Worm (Caenorhabditis elegans) whole organism, L4 larva: ENCODE measurements around the gene T04C12.7.

ENCODE experiments used
- F10B5.3 ChIP-seq: sonication (generic microtip); optimal IDR thresholded peaks from 2 replicates; lab custom pipeline; 2016; ENCODE audit warnings: mild to moderate bottlenecking, missing genetic modification characterization, missing compliant biosample characterization
- F37D6.2 ChIP-seq: sonication (generic microtip); optimal IDR thresholded peaks from 2 replicates; lab custom pipeline; 2016; ENCODE audit warnings: mild to moderate bottlenecking, missing genetic modification characterization, missing compliant biosample characterization
- F44E2.7 ChIP-seq: fragments of 200-800 bp; sonication (Bioruptor generic); IDR thresholded peaks from 2 replicates; pipeline ENCODE4 v2.1.2; 2022; ENCODE audit warnings: missing genetic modification characterization, missing compliant biosample characterization
- F49E8.2 ChIP-seq: sonication (generic microtip); optimal IDR thresholded peaks from 2 replicates; lab custom pipeline; 2016; ENCODE audit warnings: missing compliant biosample characterization, mild to moderate bottlenecking, missing genetic modification characterization, borderline replicate concordance
- T20F7.1 ChIP-seq: fragments of 200-800 bp; sonication (Bioruptor generic); optimal IDR thresholded peaks from 2 replicates; lab custom pipeline; 2018; ENCODE audit warnings: mild to moderate bottlenecking, missing genetic modification characterization, missing compliant biosample characterization
- Y105C5A.15 ChIP-seq: fragments of 200-800 bp; sonication (Bioruptor generic); IDR thresholded peaks from 2 replicates; pipeline ENCODE4 v1.3.6; 2022; ENCODE audit warnings: missing genetic modification characterization, missing compliant biosample characterization
- Y48G9A.11 ChIP-seq: fragments of 200-800 bp; sonication (Bioruptor generic); IDR thresholded peaks from 2 replicates; pipeline ENCODE4 v1.3.6; 2022; ENCODE audit warnings: missing genetic modification reagents, missing genetic modification characterization, missing compliant biosample characterization
- Y5F2A.4 ChIP-seq: fragments of 200-800 bp; sonication (Bioruptor generic); optimal IDR thresholded peaks from 2 replicates; lab custom pipeline; 2018; ENCODE audit warnings: mild to moderate bottlenecking, missing genetic modification characterization, missing compliant biosample characterization
- ZK337.2 ChIP-seq: fragments of 200-800 bp; sonication (Bioruptor generic); IDR thresholded peaks from 2 replicates; pipeline ENCODE4 v1.3.6; 2022; ENCODE audit warnings: missing genetic modification reagents, missing genetic modification characterization, missing compliant biosample characterization
- aha-1 ChIP-seq: fragments of 150-350 bp; peaks from one replicate; lab custom pipeline; 2014; ENCODE audit warnings: missing biosample characterization, missing genetic modification characterization
- arid-1 ChIP-seq: fragments of 200-800 bp; sonication (Bioruptor generic); conservative IDR thresholded peaks from 2 replicates; pipeline ENCODE4 v1.3.6; 2022; ENCODE audit warnings: missing genetic modification reagents, missing genetic modification characterization, missing compliant biosample characterization
- attf-4 ChIP-seq: sonication (generic microtip); optimal IDR thresholded peaks from 3 replicates; lab custom pipeline; 2017; ENCODE audit warnings: missing biosample characterization, missing genetic modification characterization
- ceh-28 ChIP-seq: fragments of 150-350 bp; optimal IDR thresholded peaks from 2 replicates; lab custom pipeline; 2014; ENCODE audit warnings: missing biosample characterization, missing genetic modification reagents, missing genetic modification characterization
- ceh-32 ChIP-seq: sonication (generic microtip); optimal IDR thresholded peaks from 2 replicates; lab custom pipeline; 2016; ENCODE audit warnings: mild to moderate bottlenecking, missing genetic modification characterization, missing compliant biosample characterization; ENCODE audit not compliant: poor library complexity
- ceh-44 ChIP-seq: fragments of 200-800 bp; sonication (Bioruptor generic); IDR thresholded peaks from 2 replicates; pipeline ENCODE4 v1.3.6; 2022; ENCODE audit warnings: missing genetic modification reagents, missing genetic modification characterization, missing compliant biosample characterization
- daf-8 ChIP-seq: fragments of 200-800 bp; sonication (Bioruptor generic); IDR thresholded peaks from 2 replicates; pipeline ENCODE4 v1.3.6; 2022; ENCODE audit warnings: missing genetic modification characterization, missing compliant biosample characterization
- dmd-8 ChIP-seq: fragments of 200-800 bp; sonication (Bioruptor generic); IDR thresholded peaks from 2 replicates; pipeline ENCODE4 v1.3.6; 2022; ENCODE audit warnings: missing genetic modification characterization, missing compliant biosample characterization
- dpl-1 ChIP-seq: fragments of 150-350 bp; optimal IDR thresholded peaks from 2 replicates; lab custom pipeline; 2014; ENCODE audit warnings: missing biosample characterization, missing genetic modification reagents, missing genetic modification characterization
- dve-1 ChIP-seq: sonication (generic microtip); optimal IDR thresholded peaks from 2 replicates; lab custom pipeline; 2017; ENCODE audit warnings: antibody characterized with exemption, mild to moderate bottlenecking, missing genetic modification characterization, missing compliant biosample characterization; ENCODE audit not compliant: insufficient read depth
- egl-43 ChIP-seq: fragments of 200-800 bp; sonication (Bioruptor generic); IDR thresholded peaks from 2 replicates; pipeline ENCODE4 v1.3.6; 2022; ENCODE audit warnings: missing genetic modification reagents, missing genetic modification characterization, missing compliant biosample characterization
- hif-1 ChIP-seq, 2 experiments: sonication (generic microtip); optimal IDR thresholded peaks; 2 replicates each; lab custom pipeline; 2016 to 2017; ENCODE audit warnings: missing compliant biosample characterization in 2 of 2, missing genetic modification characterization in 2 of 2, missing genetic modification reagents in 2 of 2, missing genotype in 2 of 2, mild to moderate bottlenecking in 1 of 2
- hmg-1.1 ChIP-seq: fragments of 200-800 bp; sonication (Bioruptor generic); IDR thresholded peaks from 2 replicates; pipeline ENCODE4 v1.3.6; 2022; ENCODE audit warnings: missing genetic modification reagents, missing genetic modification characterization, missing compliant biosample characterization
- lim-7 ChIP-seq: fragments of 200-800 bp; sonication (Bioruptor generic); IDR thresholded peaks from 2 replicates; pipeline ENCODE4 v1.3.6; 2022; ENCODE audit warnings: missing genetic modification characterization, missing compliant biosample characterization
- lin-1 ChIP-seq: fragments of 200-800 bp; sonication (Bioruptor generic); IDR thresholded peaks from 2 replicates; pipeline ENCODE4 v1.3.6; 2022; ENCODE audit warnings: missing genetic modification reagents, missing genetic modification characterization, missing compliant biosample characterization
- lin-13 ChIP-seq: fragments of 150-350 bp; optimal IDR thresholded peaks from 2 replicates; lab custom pipeline; 2014; ENCODE audit warnings: missing biosample characterization, missing genetic modification reagents, missing genetic modification characterization
- lin-15B ChIP-seq: fragments of 150-350 bp; sonication (generic microtip); optimal IDR thresholded peaks from 3 replicates; lab custom pipeline; 2014; ENCODE audit warnings: missing biosample characterization, missing genetic modification characterization
- lin-29 ChIP-seq: fragments of 200-800 bp; sonication (Bioruptor generic); IDR thresholded peaks from 2 replicates; pipeline ENCODE4 v1.3.6; 2022; ENCODE audit warnings: missing genetic modification reagents, missing genetic modification characterization, missing compliant biosample characterization
- lin-38 ChIP-seq: fragments of 200-800 bp; sonication (Bioruptor generic); IDR thresholded peaks from 2 replicates; pipeline ENCODE4 v1.3.6; 2022; ENCODE audit warnings: missing genetic modification reagents, missing genetic modification characterization, missing compliant biosample characterization
- lin-39 ChIP-seq: fragments of 150-350 bp; optimal IDR thresholded peaks from 2 replicates; lab custom pipeline; 2014; ENCODE audit warnings: missing biosample characterization, missing genetic modification reagents, missing genetic modification characterization
- lir-3 ChIP-seq: sonication (generic microtip); optimal IDR thresholded peaks from 2 replicates; lab custom pipeline; 2016; ENCODE audit warnings: mild to moderate bottlenecking, missing genetic modification characterization, missing compliant biosample characterization
- mdt-29 ChIP-seq: fragments of 200-800 bp; sonication (Bioruptor generic); IDR thresholded peaks from 2 replicates; pipeline ENCODE4 v1.3.6; 2022; ENCODE audit warnings: missing genetic modification reagents, missing genetic modification characterization, missing compliant biosample characterization
- mes-2 ChIP-seq: sonication (generic microtip); optimal IDR thresholded peaks from 2 replicates; lab custom pipeline; 2016; ENCODE audit warnings: missing genotype, mild to moderate bottlenecking, missing genetic modification characterization, missing compliant biosample characterization; ENCODE audit not compliant: poor library complexity, severe bottlenecking
- mxl-2 ChIP-seq: fragments of 200-800 bp; sonication (Bioruptor generic); conservative IDR thresholded peaks from 2 replicates; pipeline ENCODE4 v1.3.6; 2022; ENCODE audit warnings: missing genetic modification reagents, missing genetic modification characterization, missing compliant biosample characterization
- nhr-25 ChIP-seq: sonication (generic microtip); optimal IDR thresholded peaks from 2 replicates; lab custom pipeline; 2017; ENCODE audit warnings: missing genetic modification characterization, mild to moderate bottlenecking, missing compliant biosample characterization, antibody characterized with exemption, moderate library complexity, borderline replicate concordance; ENCODE audit not compliant: insufficient read depth
- nhr-28 ChIP-seq: fragments of 150-350 bp; optimal IDR thresholded peaks from 2 replicates; lab custom pipeline; 2014; ENCODE audit warnings: missing biosample characterization, missing genetic modification characterization
- nhr-41 ChIP-seq: fragments of 200-800 bp; sonication (Bioruptor generic); IDR thresholded peaks from 2 replicates; pipeline ENCODE4 v1.3.6; 2022; ENCODE audit warnings: missing genetic modification reagents, missing genetic modification characterization, missing compliant biosample characterization
- nhr-76 ChIP-seq: fragments of 150-350 bp; optimal IDR thresholded peaks from 2 replicates; lab custom pipeline; 2014; ENCODE audit warnings: missing biosample characterization, missing genetic modification characterization
- nhr-77 ChIP-seq: fragments of 150-350 bp; optimal IDR thresholded peaks from 2 replicates; lab custom pipeline; 2014; ENCODE audit warnings: missing biosample characterization, missing genetic modification characterization
- php-3 ChIP-seq: fragments of 200-800 bp; sonication (Bioruptor generic); IDR thresholded peaks from 2 replicates; pipeline ENCODE4 v1.3.6; 2022; ENCODE audit warnings: missing genetic modification reagents, missing genetic modification characterization, missing compliant biosample characterization
- pqm-1 ChIP-seq: sonication (generic microtip); optimal IDR thresholded peaks from 2 replicates; lab custom pipeline; 2017; ENCODE audit warnings: missing biosample characterization, missing genetic modification characterization
- set-16 ChIP-seq: fragments of 200-800 bp; sonication (Bioruptor generic); IDR thresholded peaks from 2 replicates; pipeline ENCODE4 v1.3.6; 2022; ENCODE audit warnings: missing genetic modification reagents, missing genetic modification characterization, missing compliant biosample characterization
- tag-97 ChIP-seq: fragments of 200-800 bp; sonication (Bioruptor generic); IDR thresholded peaks from 2 replicates; pipeline ENCODE4 v1.3.6; 2022; ENCODE audit warnings: missing genetic modification characterization, missing compliant biosample characterization
- tra-1 ChIP-seq: fragments of 200-800 bp; sonication (Bioruptor generic); IDR thresholded peaks from 2 replicates; pipeline ENCODE4 v1.3.6; 2022; ENCODE audit warnings: missing genetic modification reagents, missing genetic modification characterization, missing compliant biosample characterization
- unc-130 ChIP-seq: sonication (generic microtip); optimal IDR thresholded peaks from 2 replicates; lab custom pipeline; 2016; ENCODE audit warnings: missing genetic modification reagents, missing genetic modification characterization, missing compliant biosample characterization
- unc-62 ChIP-seq, 3 experiments: fragments of 150-350 bp in 1 of 3; sonication (generic microtip); optimal IDR thresholded peaks in 2 of 3; peaks in 1 of 3; 1 replicate in 1 of 3; 2 replicates in 2 of 3; lab custom pipeline; 2014 to 2017; ENCODE audit warnings: missing biosample characterization in 3 of 3, missing genetic modification characterization in 3 of 3, missing genetic modification reagents in 3 of 3, missing genotype in 1 of 3
- zag-1 ChIP-seq: fragments of 150-350 bp; optimal IDR thresholded peaks from 2 replicates; lab custom pipeline; 2014; ENCODE audit warnings: missing biosample characterization, missing genetic modification characterization
- zip-11 ChIP-seq: fragments of 200-800 bp; sonication (Bioruptor generic); IDR thresholded peaks from 2 replicates; pipeline ENCODE4 v1.3.6; 2022; ENCODE audit warnings: missing genetic modification characterization, missing compliant biosample characterization
- zip-2 ChIP-seq: fragments of 150-350 bp; optimal IDR thresholded peaks from 2 replicates; lab custom pipeline; 2014; ENCODE audit warnings: missing biosample characterization, missing genetic modification characterization
- ztf-11 ChIP-seq: fragments of 150-350 bp; optimal IDR thresholded peaks from 2 replicates; lab custom pipeline; 2014; ENCODE audit warnings: missing biosample characterization, missing genetic modification characterization

T04C12.7 gene

DNA sequence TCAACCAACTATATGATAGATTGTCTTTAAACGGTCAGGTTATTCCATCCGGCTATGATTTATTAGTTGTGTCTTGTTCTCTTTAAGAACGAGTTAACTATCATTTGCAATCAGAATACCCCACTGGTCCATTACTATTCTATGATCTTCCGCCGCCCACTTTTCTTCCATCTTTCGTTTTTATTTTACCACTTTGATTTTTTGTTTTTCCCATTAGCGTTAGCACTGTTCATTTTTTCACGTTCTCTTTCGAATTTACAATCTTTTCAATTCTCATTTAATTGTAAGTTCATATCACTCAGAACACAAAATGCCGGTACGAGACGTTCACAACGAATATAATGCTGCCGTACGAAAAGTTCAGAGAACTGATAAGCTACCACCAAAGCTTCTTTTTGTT, at the start of gene T04C12.7:
Gene T04C12.7 (plus strand): TSS at position 301 of the 400 bp plus-strand sequence.
- TF ChIP-seq lin-15B (tag; lab: Kevin White, UChicago) (no peak), unc-62 (GFP tag; optimal IDR thresholded peaks at IDR 0.05 in 1 of 2; lab: Kevin White, UChicago) (peak in 1 of 2 experiments; percentile 58), unc-62 (tag; optimal IDR thresholded peaks at IDR 0.05; lab: Kevin White, UChicago) (no peak)

DNA sequence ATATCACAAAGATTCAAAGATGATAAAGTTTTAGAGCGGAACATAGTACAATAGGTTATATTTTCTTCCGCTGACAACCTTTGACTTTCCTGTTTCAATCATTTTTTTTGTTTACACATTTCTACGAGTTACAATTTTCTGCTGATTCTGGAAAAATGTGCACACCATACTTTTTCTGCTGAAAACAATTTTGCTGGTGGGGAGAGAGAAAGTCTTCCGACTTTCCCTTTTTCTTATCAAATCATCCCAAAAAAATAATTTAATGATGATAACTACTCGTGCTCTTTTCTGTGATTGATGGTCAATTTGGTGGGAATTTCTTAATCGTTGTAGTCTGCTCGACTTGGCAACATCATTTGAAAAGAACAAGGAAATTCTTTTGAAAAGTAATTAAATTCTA, 46.3 kb upstream of the T04C12.7 start:
- peak; percentile 63 for TF ChIP-seq nhr-28 (tag; lab: Kevin White, UChicago)
- peak; percentile 62 for TF ChIP-seq nhr-77 (tag; lab: Kevin White, UChicago)
- no peak for TF ChIP-seq nhr-76 (tag; lab: Kevin White, UChicago)
- no peak for TF ChIP-seq ztf-11
- TF ChIP-seq nhr-41 (GFP tag; lab: Robert Waterston, UW), result no peak
- TF ChIP-seq Y5F2A.4 (GFP tag; lab: Kevin White, UChicago), result no peak
- peak; percentile 38 for TF ChIP-seq dve-1
- no peak for TF ChIP-seq arid-1 (GFP tag; lab: Robert Waterston, UW)
- TF ChIP-seq ceh-44 (GFP tag; lab: Robert Waterston, UW), result no peak
- TF ChIP-seq F44E2.7, result no peak
- no peak for TF ChIP-seq lin-39 (tag; lab: Kevin White, UChicago)
- 0 out of 2 replicates have a peak, but pooled peaks have one; percentile 19 for TF ChIP-seq tra-1 (GFP tag; lab: Robert Waterston, UW)
- no peak for TF ChIP-seq zip-2
- TF ChIP-seq lim-7 (GFP tag; lab: Robert Waterston, UW), result no peak
- no peak for TF ChIP-seq lin-13 (GFP tag; lab: Kevin White, UChicago)
- no peak for TF ChIP-seq Y105C5A.15 (GFP tag; lab: Robert Waterston, UW)
- TF ChIP-seq dmd-8 (GFP tag; lab: Robert Waterston, UW), result no peak
- TF ChIP-seq zag-1 (tag; lab: Kevin White, UChicago), result no peak
- no peak for TF ChIP-seq mdt-29 (GFP tag; lab: Robert Waterston, UW)
- no peak for TF ChIP-seq lin-38
- no peak for TF ChIP-seq hmg-1.1 (GFP tag; lab: Robert Waterston, UW)
- no peak for TF ChIP-seq dpl-1 (GFP tag; lab: Kevin White, UChicago)
- TF ChIP-seq tag-97 (GFP tag; lab: Robert Waterston, UW), result no peak
- no peak for TF ChIP-seq set-16 (GFP tag; lab: Robert Waterston, UW)
- TF ChIP-seq php-3 (GFP tag; lab: Robert Waterston, UW), result 0 out of 2 replicates have a peak, but pooled peaks have one; percentile 53
- TF ChIP-seq ceh-28 (tag; lab: Kevin White, UChicago), result no peak
- TF ChIP-seq unc-62 (GFP tag; optimal IDR thresholded peaks at IDR 0.05 in 1 of 2; lab: Kevin White, UChicago), result no peak
- no peak for TF ChIP-seq unc-62 (tag; optimal IDR thresholded peaks at IDR 0.05; lab: Kevin White, UChicago)
- TF ChIP-seq lir-3 (tag; lab: Kevin White, UChicago), result no peak
- no peak for TF ChIP-seq nhr-25 (tag; lab: Kevin White, UChicago)
- TF ChIP-seq Y48G9A.11 (GFP tag; lab: Robert Waterston, UW), result no peak
- TF ChIP-seq attf-4, result no peak
- no peak for TF ChIP-seq egl-43 (GFP tag; lab: Robert Waterston, UW)
- no peak for TF ChIP-seq zip-11 (GFP tag; lab: Robert Waterston, UW)
- peak; percentile 27 for TF ChIP-seq pqm-1 (tag; lab: Kevin White, UChicago)
- TF ChIP-seq mxl-2 (GFP tag; lab: Robert Waterston, UW), result no peak
- no peak for TF ChIP-seq daf-8 (GFP tag; lab: Robert Waterston, UW)
- no peak for TF ChIP-seq hif-1 (tag; optimal IDR thresholded peaks at IDR 0.05; lab: Kevin White, UChicago)
- no peak for TF ChIP-seq F49E8.2 (tag; lab: Kevin White, UChicago)
- TF ChIP-seq lin-1 (GFP tag; lab: Robert Waterston, UW), result 0 out of 2 replicates have a peak, but pooled peaks have one; percentile 26
- TF ChIP-seq F37D6.2 (tag; lab: Kevin White, UChicago), result no peak
- TF ChIP-seq T20F7.1 (GFP tag; lab: Kevin White, UChicago), result no peak
- no peak for TF ChIP-seq ceh-32 (tag; lab: Kevin White, UChicago)
- TF ChIP-seq unc-130, result no peak
- TF ChIP-seq lin-29 (GFP tag; lab: Robert Waterston, UW), result no peak
- TF ChIP-seq F10B5.3 (tag; lab: Kevin White, UChicago), result no peak
- TF ChIP-seq ZK337.2 (GFP tag; lab: Robert Waterston, UW), result no peak
- no peak for TF ChIP-seq aha-1
- no peak for TF ChIP-seq mes-2 (tag; lab: Kevin White, UChicago)
